Fruit fly (Drosophila melanogaster): ENCODE measurements around the gene TwdlH.

The TwdlH gene

dm6 chr3R:26639503-26640075, 6.1 kb downstream of the TwdlH start, which contains the start of gene TwdlD:
TSS of gene TwdlD (plus strand) at chr3R:26640025.
- TF ChIP-seq CG17801 (GFP tag; optimal IDR thresholded peaks at IDR 0.05; ENCODE audit: partially characterized antibody): no peak

dm6 chr3R:26654594-26654993, 21.1 kb downstream of the TwdlH start:
- TF ChIP-seq CG17801 (GFP tag; optimal IDR thresholded peaks at IDR 0.05; ENCODE audit: partially characterized antibody): no peak

- no peak for TF ChIP-seq CG17801 (GFP tag; optimal IDR thresholded peaks at IDR 0.05; ENCODE audit: partially characterized antibody)
These were observed 21.9 kb downstream of the TwdlH start for dm6 chr3R:26655416-26655945.

dm6 chr3R:26656140-26656539, 22.6 kb downstream of the TwdlH start, which contains the start of gene Tb:
TSS of gene Tb (plus strand) at chr3R:26656440.
- TF ChIP-seq CG17801 (GFP tag; optimal IDR thresholded peaks at IDR 0.05; ENCODE audit: partially characterized antibody): no peak

- no peak for TF ChIP-seq CG17801 (GFP tag; optimal IDR thresholded peaks at IDR 0.05; ENCODE audit: partially characterized antibody)
These were observed 36.7 kb downstream of the TwdlH start for dm6 chr3R:26670277-26670676.

- TF ChIP-seq CG17801 (GFP tag; optimal IDR thresholded peaks at IDR 0.05; ENCODE audit: partially characterized antibody): no peak
These were observed 38.1 kb downstream of the TwdlH start for dm6 chr3R:26671525-26672132.

dm6 chr3R:26681947-26682346, 48.4 kb downstream of the TwdlH start, which contains the start of gene beat-VII:
TSS of gene beat-VII (minus strand) at chr3R:26681966.
- no peak for TF ChIP-seq CG17801 (GFP tag; optimal IDR thresholded peaks at IDR 0.05; ENCODE audit: partially characterized antibody)
